Worm (Caenorhabditis elegans): Measurements from ENCODE around the gene K05F1.8.

DNA sequence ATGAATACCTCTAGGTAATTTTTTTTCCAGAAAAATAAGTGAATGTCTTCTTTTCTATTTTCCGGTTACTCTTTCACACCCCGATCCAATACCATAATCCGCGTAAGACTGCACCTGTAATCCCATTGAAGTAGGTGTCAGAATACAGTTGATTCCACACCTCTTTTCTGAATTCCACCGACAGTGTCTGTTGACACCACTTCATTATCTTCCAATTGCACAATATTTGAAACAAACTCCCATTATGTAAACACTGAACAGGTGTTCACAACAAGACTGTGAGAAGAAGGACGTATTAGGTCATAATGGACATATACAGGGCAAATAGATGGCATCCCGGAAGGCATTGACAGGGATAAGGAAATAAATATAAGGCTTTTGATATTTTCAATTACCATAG is 22.1 kb downstream of the K05F1.8 start:
- TF ChIP-seq ama-1 (optimal IDR thresholded peaks at IDR 0.05) (no peak), ceh-36 (tag; optimal IDR thresholded peaks at IDR 0.05) (no peak), tra-4 (tag; optimal IDR thresholded peaks at IDR 0.05) (no peak), tbx-37 (GFP tag; conservative IDR thresholded peaks at IDR 0.05) (no peak), scrt-1 (GFP tag; IDR thresholded peaks at IDR 0.05) (no peak), ceh-13 (GFP tag; optimal IDR thresholded peaks at IDR 0.05) (no peak), hnd-1 (tag; optimal IDR thresholded peaks at IDR 0.05) (no peak), hmg-4 (GFP tag; optimal IDR thresholded peaks at IDR 0.05) (no peak), F13C5.2 (tag; optimal IDR thresholded peaks at IDR 0.05) (no peak), B0310.2 (tag; optimal IDR thresholded peaks at IDR 0.05) (no peak), aly-1 (tag; optimal IDR thresholded peaks at IDR 0.05) (no peak), pes-1 (GFP tag; IDR thresholded peaks at IDR 0.05) (no peak)
